Fruit fly (Drosophila melanogaster): ENCODE data around the gene Amacr.

- TF ChIP-seq ttk (optimal IDR thresholded peaks at IDR 0.05) (no peak), h (optimal IDR thresholded peaks at IDR 0.05) (no peak), psq (optimal IDR thresholded peaks at IDR 0.05) (no peak), Sin3A (optimal IDR thresholded peaks at IDR 0.05) (no peak)
Observed at dm6 chr2L:20764663-20765062, 12.5 kb upstream of the Amacr start.
